Fruit fly (Drosophila melanogaster) whole organism, embryonic: ENCODE measurements around the gene eIF2gamma.
A peak's percentile ranks its signal among the peaks of the same experiment; 100 is the strongest.

ENCODE experiments used
- Awh ChIP-seq: fragments of 200-800 bp; sonication (Bioruptor generic); IDR thresholded peaks from 2 replicates; pipeline ENCODE4, ENCODE4 v1.3.6; 2022; ENCODE audit warnings: missing biosample characterization, missing genetic modification characterization
- B-H1 ChIP-seq: fragments of 200-800 bp; sonication (Bioruptor generic); IDR thresholded peaks from 3 replicates; pipeline ENCODE4 v1.3.6; 2022; ENCODE audit warnings: missing biosample characterization, missing genetic modification characterization
- B-H2 ChIP-seq: fragments of 200-800 bp; sonication (Bioruptor generic); optimal IDR thresholded peaks from 2 replicates; lab custom pipeline; 2018; ENCODE audit warnings: missing biosample characterization, mild to moderate bottlenecking, missing genetic modification characterization
- BEAF-32 ChIP-seq: fragments of 200-800 bp; sonication (Bioruptor generic); optimal IDR thresholded peaks from 3 replicates; lab custom pipeline; 2017; ENCODE audit warnings: missing biosample characterization, missing genetic modification characterization, mild to moderate bottlenecking, moderate library complexity, missing genetic modification reagents
- Blimp-1 ChIP-seq: fragments of 200-800 bp; sonication (Bioruptor generic); optimal IDR thresholded peaks from 3 replicates; lab custom pipeline; 2018; ENCODE audit warnings: missing biosample characterization, missing genetic modification characterization, mild to moderate bottlenecking, moderate library complexity, missing genetic modification reagents
- BtbVII ChIP-seq: fragments of 200-800 bp; sonication (Bioruptor generic); optimal IDR thresholded peaks from 3 replicates; lab custom pipeline; 2017; ENCODE audit warnings: missing biosample characterization, mild to moderate bottlenecking, missing genetic modification characterization
- CG10431 ChIP-seq: fragments of 200-800 bp; sonication (Bioruptor generic); optimal IDR thresholded peaks from 3 replicates; lab custom pipeline; 2018; ENCODE audit warnings: missing biosample characterization, mild to moderate bottlenecking, missing genetic modification characterization
- CG10979 ChIP-seq: fragments of 200-800 bp; sonication (Bioruptor generic); optimal IDR thresholded peaks from 2 replicates; lab custom pipeline; 2018; ENCODE audit warnings: missing biosample characterization, mild to moderate bottlenecking, missing genetic modification characterization, moderate library complexity
- CG11247 ChIP-seq: fragments of 200-800 bp; sonication (Bioruptor generic); IDR thresholded peaks from 2 replicates; pipeline ENCODE4 v1.3.6; 2022; ENCODE audit warnings: missing biosample characterization, missing genetic modification characterization
- CG12659 ChIP-seq: fragments of 200-800 bp; sonication (Bioruptor generic); optimal IDR thresholded peaks from 3 replicates; lab custom pipeline; 2017; ENCODE audit warnings: mild to moderate bottlenecking, missing biosample characterization, missing genetic modification reagents, missing genetic modification characterization
- CG13296 ChIP-seq: fragments of 200-800 bp; sonication (Bioruptor generic); optimal IDR thresholded peaks from 3 replicates; lab custom pipeline; 2018; ENCODE audit warnings: missing biosample characterization, mild to moderate bottlenecking, missing genetic modification characterization
- CG13624 ChIP-seq: fragments of 200-800 bp; sonication (Bioruptor generic); optimal IDR thresholded peaks from 2 replicates; lab custom pipeline; 2016; ENCODE audit warnings: missing biosample characterization, missing genetic modification characterization
- CG14710 ChIP-seq: fragments of 200-800 bp; sonication (Bioruptor generic); optimal IDR thresholded peaks from 3 replicates; lab custom pipeline; 2019; ENCODE audit warnings: missing biosample characterization, mild to moderate bottlenecking, missing genetic modification characterization, moderate library complexity
- CG15601 ChIP-seq: fragments of 200-800 bp; sonication (Bioruptor generic); optimal IDR thresholded peaks from 3 replicates; lab custom pipeline; 2019; ENCODE audit warnings: missing biosample characterization, mild to moderate bottlenecking, missing genetic modification characterization, moderate library complexity
- CG1603 ChIP-seq: fragments of 200-800 bp; sonication (Bioruptor generic); optimal IDR thresholded peaks from 2 replicates; lab custom pipeline; 2019; ENCODE audit warnings: missing biosample characterization, mild to moderate bottlenecking, missing genetic modification characterization, moderate library complexity
- CG2202 ChIP-seq: fragments of 200-800 bp; sonication (Bioruptor generic); optimal IDR thresholded peaks from 2 replicates; lab custom pipeline; 2018; ENCODE audit warnings: missing biosample characterization, mild to moderate bottlenecking, missing genetic modification characterization
- CG30020 ChIP-seq: fragments of 200-800 bp; optimal IDR thresholded peaks from 2 replicates; lab custom pipeline; 2019; ENCODE audit warnings: missing biosample characterization, mild to moderate bottlenecking, missing genetic modification characterization, moderate library complexity
- CG30403 ChIP-seq: fragments of 200-800 bp; sonication (Bioruptor generic); optimal IDR thresholded peaks from 3 replicates; lab custom pipeline; 2016; ENCODE audit warnings: missing biosample characterization, missing genetic modification characterization
- CG34376 ChIP-seq: fragments of 200-800 bp; sonication (Bioruptor generic); optimal IDR thresholded peaks from 2 replicates; lab custom pipeline; 2018; ENCODE audit warnings: missing biosample characterization, mild to moderate bottlenecking, missing genetic modification characterization
- CG3995 ChIP-seq: fragments of 200-800 bp; sonication (Bioruptor generic); optimal IDR thresholded peaks from 3 replicates; lab custom pipeline; 2016; ENCODE audit warnings: missing biosample characterization, missing genetic modification characterization
- CG4282 ChIP-seq: fragments of 200-800 bp; sonication (Bioruptor generic); optimal IDR thresholded peaks from 2 replicates; lab custom pipeline; 2016; ENCODE audit warnings: missing biosample characterization, missing genetic modification characterization
- CG4424 ChIP-seq: fragments of 200-800 bp; sonication (Bioruptor generic); optimal IDR thresholded peaks from 3 replicates; lab custom pipeline; 2016; ENCODE audit warnings: missing biosample characterization, missing genetic modification characterization
- CG5245 ChIP-seq: fragments of 200-800 bp; sonication (Bioruptor generic); optimal IDR thresholded peaks from 3 replicates; lab custom pipeline; 2016; ENCODE audit warnings: missing biosample characterization, missing genetic modification characterization
- CG6683 ChIP-seq: fragments of 200-800 bp; sonication (Bioruptor generic); optimal IDR thresholded peaks from 2 replicates; lab custom pipeline; 2017; ENCODE audit warnings: missing biosample characterization, mild to moderate bottlenecking, missing genetic modification characterization, missing genetic modification reagents
- E2f2 ChIP-seq: fragments of 200-800 bp; sonication (Bioruptor generic); IDR thresholded peaks from 2 replicates; pipeline ENCODE4 v1.3.6; 2022; ENCODE audit warnings: missing biosample characterization, missing genetic modification characterization
- HLH54F ChIP-seq: fragments of 200-800 bp; sonication (Bioruptor generic); optimal IDR thresholded peaks from 3 replicates; lab custom pipeline; 2016; ENCODE audit warnings: missing biosample characterization, missing genetic modification characterization
- HmgZ ChIP-seq: fragments of 200-800 bp; sonication (Bioruptor generic); optimal IDR thresholded peaks from 2 replicates; lab custom pipeline; 2018; ENCODE audit warnings: missing biosample characterization, mild to moderate bottlenecking, missing genetic modification characterization
- Lpt ChIP-seq: fragments of >200 bp; optimal IDR thresholded peaks from 2 replicates; lab custom pipeline; 2018; ENCODE audit warnings: missing biosample characterization, missing genetic modification characterization
- MESR4 ChIP-seq: fragments of 200-800 bp; sonication (Bioruptor generic); optimal IDR thresholded peaks from 2 replicates; lab custom pipeline; 2018; ENCODE audit warnings: missing biosample characterization, mild to moderate bottlenecking, missing genetic modification characterization, moderate library complexity
- Max ChIP-seq: fragments of 200-800 bp; sonication (Bioruptor generic); optimal IDR thresholded peaks from 2 replicates; lab custom pipeline; 2016; ENCODE audit warnings: missing biosample characterization, mild to moderate bottlenecking, missing genetic modification characterization
- Med ChIP-seq: fragments of 200-800 bp; sonication (Bioruptor generic); peaks from one replicate; lab custom pipeline; 2016; ENCODE audit warnings: missing biosample characterization, missing genetic modification characterization, mild to moderate bottlenecking, inconsistent platforms, moderate library complexity
- NfI ChIP-seq: fragments of 200-800 bp; sonication (Bioruptor generic); optimal IDR thresholded peaks from 3 replicates; lab custom pipeline; 2018; ENCODE audit warnings: missing biosample characterization, mild to moderate bottlenecking, missing genetic modification characterization, moderate library complexity
- Optix ChIP-seq: fragments of 200-800 bp; sonication (Bioruptor generic); IDR thresholded peaks from 3 replicates; pipeline ENCODE4 v1.3.6; 2022; ENCODE audit warnings: missing biosample characterization, missing genetic modification characterization
- Sin3A ChIP-seq: fragments of >200 bp; optimal IDR thresholded peaks from 2 replicates; lab custom pipeline; 2018
- Sox100B ChIP-seq: fragments of 200-800 bp; sonication (Bioruptor generic); optimal IDR thresholded peaks from 3 replicates; lab custom pipeline; 2018; ENCODE audit warnings: missing biosample characterization, mild to moderate bottlenecking, missing genetic modification characterization
- Stat92E ChIP-seq, 3 experiments: fragments of >200 bp in 2 of 3; fragments of 200-800 bp in 1 of 3; sonication (Bioruptor generic) in 1 of 3; optimal IDR thresholded peaks; 2 replicates each; lab custom pipeline; 2017 to 2019; ENCODE audit warnings: missing biosample characterization in 3 of 3, missing genetic modification characterization in 3 of 3, mild to moderate bottlenecking in 1 of 3, moderate library complexity in 1 of 3
- bcd ChIP-seq: fragments of 200-800 bp; sonication (Bioruptor generic); optimal IDR thresholded peaks from 2 replicates; lab custom pipeline; 2017; ENCODE audit warnings: missing biosample characterization, mild to moderate bottlenecking, missing genetic modification characterization
- cad ChIP-seq: fragments of >200 bp; optimal IDR thresholded peaks from 2 replicates; lab custom pipeline; 2017; ENCODE audit warnings: missing biosample characterization, missing genetic modification characterization
- crp ChIP-seq, 2 experiments: fragments of 200-800 bp; sonication (Bioruptor generic); optimal IDR thresholded peaks; 2 replicates in 1 of 2; 3 replicates in 1 of 2; lab custom pipeline; 2017; ENCODE audit warnings: missing biosample characterization in 2 of 2, missing genetic modification characterization in 2 of 2, mild to moderate bottlenecking in 1 of 2, moderate library complexity in 1 of 2
- disco-r ChIP-seq: fragments of 200-800 bp; sonication (Bioruptor generic); optimal IDR thresholded peaks from 2 replicates; lab custom pipeline; 2016; ENCODE audit warnings: missing biosample characterization, missing genetic modification characterization
- ftz-f1 ChIP-seq: fragments of 200-800 bp; sonication (Bioruptor generic); optimal IDR thresholded peaks from 2 replicates; lab custom pipeline; 2016; ENCODE audit warnings: missing biosample characterization, missing genetic modification characterization
- h ChIP-seq: fragments of >200 bp; optimal IDR thresholded peaks from 2 replicates; lab custom pipeline; 2017
- hbn ChIP-seq: fragments of 200-800 bp; sonication (Bioruptor generic); IDR thresholded peaks from 2 replicates; pipeline ENCODE4 v1.3.6; 2022; ENCODE audit warnings: missing biosample characterization, missing genetic modification characterization; ENCODE audit not compliant: partially characterized antibody
- knrl ChIP-seq: fragments of 200-800 bp; sonication (Bioruptor generic); IDR thresholded peaks from 3 replicates; pipeline ENCODE4 v1.3.6; 2022; ENCODE audit warnings: missing biosample characterization, missing genetic modification characterization; ENCODE audit not compliant: partially characterized antibody
- onecut ChIP-seq: fragments of 200-800 bp; sonication (Bioruptor generic); IDR thresholded peaks from 2 replicates; pipeline ENCODE4 v1.3.6; 2022; ENCODE audit warnings: missing biosample characterization, missing genetic modification characterization
- phol ChIP-seq: fragments of 200-800 bp; sonication (Bioruptor generic); optimal IDR thresholded peaks from 3 replicates; lab custom pipeline; 2018; ENCODE audit warnings: missing biosample characterization, mild to moderate bottlenecking, missing genetic modification characterization, moderate library complexity
- pzg ChIP-seq: fragments of 200-800 bp; sonication (Bioruptor generic); optimal IDR thresholded peaks from 3 replicates; lab custom pipeline; 2018; ENCODE audit warnings: missing biosample characterization, mild to moderate bottlenecking, missing genetic modification characterization, moderate library complexity
- sob ChIP-seq: fragments of 200-800 bp; sonication (Bioruptor generic); IDR thresholded peaks from 2 replicates; pipeline ENCODE4 v1.3.6; 2022; ENCODE audit warnings: missing biosample characterization, missing genetic modification characterization
- tio ChIP-seq: fragments of 200-800 bp; sonication (Bioruptor generic); optimal IDR thresholded peaks from 2 replicates; lab custom pipeline; 2017; ENCODE audit warnings: missing biosample characterization, missing genetic modification characterization, inconsistent platforms
- unc-4 ChIP-seq: fragments of 200-800 bp; sonication (Bioruptor generic); IDR thresholded peaks from 2 replicates; pipeline ENCODE4 v1.3.6; 2022; ENCODE audit warnings: missing biosample characterization, missing genetic modification characterization; ENCODE audit not compliant: partially characterized antibody

eIF2gamma gene

DNA sequence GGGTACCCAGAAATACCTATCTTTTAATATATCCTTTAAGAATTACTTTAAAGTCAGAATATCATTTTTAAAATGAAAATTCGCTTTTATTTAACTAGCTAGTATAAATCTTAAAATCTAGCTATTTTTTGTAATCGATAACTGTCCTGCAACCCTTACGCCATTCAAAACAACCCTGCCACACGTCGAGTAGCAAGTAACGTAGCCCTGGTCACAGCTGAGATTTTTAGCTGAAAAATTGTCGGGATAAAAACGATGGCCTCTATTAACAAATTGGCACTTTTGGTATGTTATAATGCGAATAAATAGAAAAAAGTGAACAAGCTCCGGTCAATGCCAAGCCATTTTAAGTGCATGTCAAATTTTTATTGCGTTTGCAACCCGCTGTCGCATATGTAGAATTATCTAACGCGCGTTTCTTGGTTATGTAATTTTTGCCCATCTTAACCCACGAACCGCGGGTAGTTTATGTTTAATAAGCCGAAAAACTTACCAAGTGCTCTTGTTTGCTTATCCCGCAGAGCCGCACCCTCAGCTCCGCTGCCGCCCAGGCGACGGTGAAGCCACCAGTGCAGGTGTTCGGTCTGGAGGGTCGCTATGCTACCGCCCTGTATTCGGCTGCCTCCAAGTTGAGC, 2.3 kb upstream of the eIF2gamma start, which contains the start of gene ATPsynO (continued):
- TF ChIP-seq crp (GFP tag; optimal IDR thresholded peaks at IDR 0.05; lab: Kevin White, UChicago) (peak; percentile 8 to 86), CG13624 (GFP tag; lab: Kevin White, UChicago) (peak; percentile 28), HLH54F (GFP tag; lab: Kevin White, UChicago) (no peak), Lpt (GFP tag; lab: Kevin White, UChicago) (no peak), h (lab: Kevin White, UChicago) (no peak), CG12659 (GFP tag; lab: Kevin White, UChicago) (peak; percentile 62), bcd (GFP tag; lab: Kevin White, UChicago) (no peak), hbn (no peak), BEAF-32 (peak; percentile 57), CG11247 (GFP tag; lab: Robert Waterston, UW) (no peak), CG14710 (tag; lab: Kevin White, UChicago) (peak; percentile 53), CG6683 (GFP tag; lab: Kevin White, UChicago) (no peak), CG4282 (no peak), Awh (no peak), onecut (GFP tag; lab: Robert Waterston, UW) (peak; percentile 39; the same call in 1 of the 2 replicates), CG1603 (tag; lab: Kevin White, UChicago) (peak; percentile 79), NfI (peak; percentile 29), CG34376 (GFP tag; lab: Kevin White, UChicago) (peak; percentile 2), Sin3A (lab: Kevin White, UChicago) (peak; percentile 23), pzg (GFP tag; lab: Kevin White, UChicago) (peak; percentile 87), CG2202 (peak; percentile 14), CG10431 (GFP tag; lab: Kevin White, UChicago) (no peak), CG13296 (GFP tag; lab: Kevin White, UChicago) (peak; percentile 26), CG5245 (GFP tag; lab: Kevin White, UChicago) (no peak), MESR4 (GFP tag; lab: Kevin White, UChicago) (peak; percentile 93), cad (GFP tag; lab: Kevin White, UChicago) (no peak), E2f2 (peak; percentile 41; the same call in 1 of the 2 replicates), HmgZ (tag; lab: Kevin White, UChicago) (peak; percentile 76), CG10979 (peak; percentile 0), Optix (GFP tag; lab: Robert Waterston, UW) (no peak), knrl (GFP tag; lab: Robert Waterston, UW) (no peak), unc-4 (GFP tag; lab: Robert Waterston, UW) (peak; percentile 20; the same call in 1 of the 2 replicates), CG30403 (GFP tag; lab: Kevin White, UChicago) (peak; percentile 17), CG3995 (no peak), BtbVII (GFP tag; lab: Kevin White, UChicago) (no peak), Med (peak; percentile 89), Stat92E (GFP tag; optimal IDR thresholded peaks at IDR 0.05; lab: Kevin White, UChicago) (peak in 1 of 3 experiments; percentile 6), B-H2 (GFP tag; lab: Kevin White, UChicago) (peak; percentile 57), CG15601 (tag; lab: Kevin White, UChicago) (peak; percentile 28), ftz-f1 (GFP tag; lab: Kevin White, UChicago) (peak; percentile 36), CG4424 (no peak), Max (GFP tag; lab: Kevin White, UChicago) (peak; percentile 8), Sox100B (GFP tag; lab: Kevin White, UChicago) (no peak), B-H1 (GFP tag; lab: Robert Waterston, UW) (no peak), Blimp-1 (GFP tag; lab: Kevin White, UChicago) (no peak), phol (tag; lab: Kevin White, UChicago) (peak; percentile 79), tio (GFP tag; lab: Kevin White, UChicago) (no peak), sob (GFP tag; lab: Robert Waterston, UW) (no peak), disco-r (GFP tag; lab: Kevin White, UChicago) (no peak), CG30020 (tag; lab: Kevin White, UChicago) (peak; percentile 60)
